Worm (Caenorhabditis elegans) whole organism, L4 larva: ENCODE measurements around the gene F46F3.3.

Experiments used
- D1046.2 ChIP-seq: fragments of 200-800 bp; sonication (Bioruptor generic); IDR thresholded peaks from 2 replicates; pipeline ENCODE4 v1.3.6; 2022; ENCODE audit warnings: missing genetic modification characterization, missing compliant biosample characterization
- aly-2 ChIP-seq: sonication (generic microtip); optimal IDR thresholded peaks from 2 replicates; lab custom pipeline; 2018; ENCODE audit warnings: missing biosample characterization, missing genetic modification characterization
- egl-43 ChIP-seq: fragments of 200-800 bp; sonication (Bioruptor generic); IDR thresholded peaks from 2 replicates; pipeline ENCODE4 v1.3.6; 2022; ENCODE audit warnings: missing genetic modification reagents, missing genetic modification characterization, missing compliant biosample characterization
- jun-1 ChIP-seq: fragments of 150-350 bp; optimal IDR thresholded peaks from 2 replicates; lab custom pipeline; 2014; ENCODE audit warnings: missing biosample characterization, missing genetic modification reagents, missing genetic modification characterization
- lin-1 ChIP-seq: fragments of 200-800 bp; sonication (Bioruptor generic); IDR thresholded peaks from 2 replicates; pipeline ENCODE4 v1.3.6; 2022; ENCODE audit warnings: missing genetic modification reagents, missing genetic modification characterization, missing compliant biosample characterization
- nhr-10 ChIP-seq: fragments of 150-350 bp; optimal IDR thresholded peaks from 2 replicates; lab custom pipeline; 2014; ENCODE audit warnings: missing biosample characterization, missing genetic modification characterization
- nhr-237 ChIP-seq: sonication (generic microtip); optimal IDR thresholded peaks from 2 replicates; lab custom pipeline; 2017; ENCODE audit warnings: missing biosample characterization, missing genetic modification characterization
- nhr-42 ChIP-seq: fragments of 200-800 bp; sonication (Bioruptor generic); IDR thresholded peaks from 2 replicates; pipeline ENCODE4 v1.3.6; 2022; ENCODE audit warnings: missing genetic modification characterization, missing compliant biosample characterization
- nhr-77 ChIP-seq: fragments of 150-350 bp; optimal IDR thresholded peaks from 2 replicates; lab custom pipeline; 2014; ENCODE audit warnings: missing biosample characterization, missing genetic modification characterization
- spr-1 ChIP-seq: sonication (generic microtip); optimal IDR thresholded peaks from 2 replicates; lab custom pipeline; 2016; ENCODE audit warnings: mild to moderate bottlenecking, missing genetic modification characterization, missing compliant biosample characterization

- TF ChIP-seq lin-1: no peak
- TF ChIP-seq spr-1: no peak
- no peak for TF ChIP-seq nhr-77 (tag; lab: Kevin White, UChicago)
- no peak for TF ChIP-seq jun-1 (tag; lab: Kevin White, UChicago)
- no peak for TF ChIP-seq aly-2
- no peak for TF ChIP-seq nhr-42
- TF ChIP-seq D1046.2 (GFP tag; lab: Robert Waterston, UW): no peak
- TF ChIP-seq nhr-10: no peak
- no peak for TF ChIP-seq nhr-237 (tag; lab: Kevin White, UChicago)
- no peak for TF ChIP-seq egl-43 (GFP tag; lab: Robert Waterston, UW)
Observed at ce11 chrV:11695597-11695996, 28.3 kb downstream of the F46F3.3 start, which contains the start of gene W05E10.5.
